Worm (Caenorhabditis elegans) whole organism, L4 larva: ENCODE measurements around the gene T28D6.5.

Experiments
- F37D6.2 ChIP-seq: sonication (generic microtip); optimal IDR thresholded peaks from 2 replicates; lab custom pipeline; 2016; ENCODE audit warnings: mild to moderate bottlenecking, missing genetic modification characterization, missing compliant biosample characterization
- R02D3.7 ChIP-seq: fragments of 150-350 bp; sonication (generic microtip); optimal IDR thresholded peaks from 3 replicates; lab custom pipeline; 2014; ENCODE audit warnings: missing biosample characterization, missing genetic modification characterization
- ZK546.5 ChIP-seq, 2 experiments: sonication (generic microtip); optimal IDR thresholded peaks; 2 replicates each; lab custom pipeline; 2017; ENCODE audit warnings: missing biosample characterization in 2 of 2, missing genetic modification characterization in 2 of 2
- ceh-32 ChIP-seq: sonication (generic microtip); optimal IDR thresholded peaks from 2 replicates; lab custom pipeline; 2016; ENCODE audit warnings: mild to moderate bottlenecking, missing genetic modification characterization, missing compliant biosample characterization; ENCODE audit not compliant: poor library complexity
- cey-2 ChIP-seq: sonication (generic microtip); optimal IDR thresholded peaks from 3 replicates; lab custom pipeline; 2017; ENCODE audit warnings: missing genetic modification characterization, mild to moderate bottlenecking, missing compliant biosample characterization, antibody characterized with exemption, borderline replicate concordance; ENCODE audit not compliant: insufficient read depth
- fos-1 ChIP-seq: fragments of 150-350 bp; optimal IDR thresholded peaks from 2 replicates; lab custom pipeline; 2014; ENCODE audit warnings: missing biosample characterization, missing genetic modification characterization
- pqm-1 ChIP-seq: sonication (generic microtip); optimal IDR thresholded peaks from 2 replicates; lab custom pipeline; 2017; ENCODE audit warnings: missing biosample characterization, missing genetic modification characterization

DNA sequence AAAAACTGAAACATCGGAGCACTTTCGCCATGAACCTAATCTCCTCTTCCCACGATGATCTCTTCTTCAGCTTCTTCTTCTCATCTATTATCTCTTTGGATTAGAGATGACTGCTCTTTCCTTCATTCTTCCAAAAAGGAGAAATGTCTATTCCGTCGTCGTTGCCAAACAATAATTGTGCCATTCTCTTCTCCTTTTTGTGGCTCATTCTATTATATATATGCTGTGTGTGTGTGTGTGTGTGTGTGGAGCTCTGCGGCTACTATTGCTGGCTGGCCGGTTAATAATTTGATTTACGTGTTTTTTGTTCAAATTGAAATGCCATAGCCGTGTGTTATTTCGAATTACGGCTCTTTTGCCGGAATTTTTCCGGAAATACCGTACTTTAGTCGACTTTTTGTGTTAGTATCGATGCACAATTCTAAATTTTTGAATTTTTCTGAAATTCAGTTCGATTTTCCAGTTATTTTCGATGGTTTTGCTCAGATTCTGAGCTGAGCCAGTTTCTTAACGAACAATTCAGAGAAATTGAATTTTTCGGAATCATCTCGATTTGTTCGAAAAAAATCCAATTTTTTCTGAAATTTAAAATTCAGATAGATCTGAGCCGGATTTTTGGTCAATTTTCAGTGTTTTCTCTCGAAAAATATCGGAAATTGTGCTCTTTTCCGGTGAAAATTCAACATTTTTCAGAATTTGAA, at the start of gene T28D6.5:
- TF ChIP-seq R02D3.7 (tag; lab: Kevin White, UChicago) (no peak), F37D6.2 (tag; lab: Kevin White, UChicago) (no peak), ceh-32 (tag; lab: Kevin White, UChicago) (no peak), cey-2 (tag; lab: Kevin White, UChicago) (no peak), fos-1 (tag; lab: Kevin White, UChicago) (no peak), pqm-1 (tag; lab: Kevin White, UChicago) (no peak), ZK546.5 (tag; optimal IDR thresholded peaks at IDR 0.05; lab: Kevin White, UChicago) (no peak)
